Worm (Caenorhabditis elegans) whole organism, mixed stage, embryonic: ENCODE measurements around the gene Y38E10A.28.

Experiments used
- M03D4.4 ChIP-seq: sonication (generic microtip); optimal IDR thresholded peaks from 2 replicates; lab custom pipeline; 2017; ENCODE audit warnings: mild to moderate bottlenecking, missing genetic modification characterization, missing compliant biosample characterization
- bed-3 ChIP-seq: fragments of 200-800 bp; sonication (Bioruptor generic); optimal IDR thresholded peaks from 3 replicates; lab custom pipeline; 2018; ENCODE audit warnings: mild to moderate bottlenecking, missing genetic modification characterization, moderate library complexity, missing compliant biosample characterization
- blmp-1 ChIP-seq: fragments of 150-350 bp; optimal IDR thresholded peaks from 2 replicates; lab custom pipeline; 2014; ENCODE audit warnings: missing biosample characterization, missing genetic modification characterization
- ceh-39 ChIP-seq: fragments of 150-350 bp; optimal IDR thresholded peaks from 2 replicates; lab custom pipeline; 2014; ENCODE audit warnings: missing biosample characterization, missing genetic modification characterization
- ceh-43 ChIP-seq: fragments of 200-800 bp; sonication (Bioruptor generic); optimal IDR thresholded peaks from 2 replicates; lab custom pipeline; 2018; ENCODE audit warnings: mild to moderate bottlenecking, missing genetic modification characterization, moderate library complexity, missing compliant biosample characterization
- ceh-83 ChIP-seq: fragments of 200-800 bp; sonication (Bioruptor generic); optimal IDR thresholded peaks from 2 replicates; lab custom pipeline; 2018; ENCODE audit warnings: mild to moderate bottlenecking, missing genetic modification characterization, missing compliant biosample characterization
- ces-1 ChIP-seq: fragments of 150-350 bp; optimal IDR thresholded peaks from 2 replicates; lab custom pipeline; 2014; ENCODE audit warnings: missing biosample characterization, missing genetic modification reagents, missing genetic modification characterization
- elt-1 ChIP-seq: sonication (generic microtip); optimal IDR thresholded peaks from 2 replicates; lab custom pipeline; 2017; ENCODE audit warnings: missing genetic modification characterization, mild to moderate bottlenecking, missing compliant biosample characterization, antibody characterized with exemption, moderate library complexity, borderline replicate concordance; ENCODE audit not compliant: insufficient read depth
- elt-3 ChIP-seq: fragments of 150-350 bp; optimal IDR thresholded peaks from 2 replicates; lab custom pipeline; 2014; ENCODE audit warnings: missing biosample characterization, missing genetic modification characterization
- flh-1 ChIP-seq: fragments of 200-800 bp; sonication (Bioruptor generic); optimal IDR thresholded peaks from 2 replicates; lab custom pipeline; 2018; ENCODE audit warnings: mild to moderate bottlenecking, missing genetic modification characterization, moderate library complexity, missing compliant biosample characterization
- ham-2 ChIP-seq: fragments of 200-800 bp; sonication (Bioruptor generic); optimal IDR thresholded peaks from 2 replicates; lab custom pipeline; 2018; ENCODE audit warnings: mild to moderate bottlenecking, missing genetic modification characterization, missing compliant biosample characterization
- hlh-1 ChIP-seq: fragments of 150-350 bp; optimal IDR thresholded peaks from 2 replicates; lab custom pipeline; 2014; ENCODE audit warnings: missing biosample characterization, missing genetic modification reagents, missing genetic modification characterization
- lin-13 ChIP-seq: fragments of 150-350 bp; optimal IDR thresholded peaks from 2 replicates; lab custom pipeline; 2014; ENCODE audit warnings: missing biosample characterization, missing genetic modification characterization
- lin-32 ChIP-seq: fragments of 200-800 bp; sonication (Bioruptor generic); optimal IDR thresholded peaks from 2 replicates; lab custom pipeline; 2018; ENCODE audit warnings: mild to moderate bottlenecking, missing genetic modification characterization, missing compliant biosample characterization
- lsy-2 ChIP-seq: fragments of 150-350 bp; optimal IDR thresholded peaks from 2 replicates; lab custom pipeline; 2014; ENCODE audit warnings: missing biosample characterization, missing genetic modification characterization
- mab-5 ChIP-seq: fragments of 150-350 bp; optimal IDR thresholded peaks from 2 replicates; lab custom pipeline; 2014; ENCODE audit warnings: missing biosample characterization, missing genetic modification characterization
- mep-1 ChIP-seq: fragments of 150-350 bp; optimal IDR thresholded peaks from 2 replicates; lab custom pipeline; 2017; ENCODE audit warnings: missing biosample characterization, missing genetic modification reagents, missing genetic modification characterization, inconsistent platforms
- mls-2 ChIP-seq: sonication (generic microtip); optimal IDR thresholded peaks from 2 replicates; lab custom pipeline; 2016; ENCODE audit warnings: mild to moderate bottlenecking, missing genetic modification characterization, moderate library complexity, missing compliant biosample characterization
- nhr-28 ChIP-seq: fragments of 150-350 bp; optimal IDR thresholded peaks from 2 replicates; lab custom pipeline; 2014; ENCODE audit warnings: missing biosample characterization, missing genetic modification characterization
- nhr-76 ChIP-seq: sonication (generic microtip); optimal IDR thresholded peaks from 2 replicates; lab custom pipeline; 2017; ENCODE audit warnings: missing biosample characterization, missing genetic modification characterization
- pha-4 ChIP-seq: fragments of 150-350 bp; optimal IDR thresholded peaks from 2 replicates; lab custom pipeline; 2018; ENCODE audit warnings: missing biosample characterization, missing genetic modification reagents, missing genetic modification characterization
- snpc-4 ChIP-seq: fragments of 150-350 bp; optimal IDR thresholded peaks from 2 replicates; lab custom pipeline; 2014; ENCODE audit warnings: missing biosample characterization, missing genetic modification characterization
- tbx-8 ChIP-seq: fragments of 200-800 bp; sonication (Bioruptor generic); optimal IDR thresholded peaks from 2 replicates; lab custom pipeline; 2018; ENCODE audit warnings: mild to moderate bottlenecking, missing genetic modification characterization, moderate library complexity, missing compliant biosample characterization
- unc-120 ChIP-seq: sonication (generic microtip); optimal IDR thresholded peaks from 2 replicates; lab custom pipeline; 2017; ENCODE audit warnings: missing genetic modification characterization, missing compliant biosample characterization; ENCODE audit not compliant: poor library complexity, severe bottlenecking
- unc-39 ChIP-seq: fragments of 150-350 bp; optimal IDR thresholded peaks from 2 replicates; lab custom pipeline; 2014; ENCODE audit warnings: missing biosample characterization, missing genetic modification characterization
- unc-62 ChIP-seq: fragments of 150-350 bp; optimal IDR thresholded peaks from 2 replicates; lab custom pipeline; 2014; ENCODE audit warnings: missing biosample characterization, missing genetic modification reagents, missing genetic modification characterization
- zip-8 ChIP-seq: fragments of 150-350 bp; optimal IDR thresholded peaks from 2 replicates; lab custom pipeline; 2014; ENCODE audit warnings: missing biosample characterization, missing genetic modification characterization
- ztf-11 ChIP-seq: fragments of 150-350 bp; optimal IDR thresholded peaks from 2 replicates; lab custom pipeline; 2014; ENCODE audit warnings: missing biosample characterization, missing genetic modification characterization

The Y38E10A.28 gene

ce11 chrII:12629387-12629786, at the start of gene Y38E10A.28:
TSS of gene Y38E10A.28 (plus strand) at chrII:12629687.
- TF ChIP-seq elt-3 (tag; lab: Kevin White, UChicago) (no peak), lin-13 (tag; lab: Kevin White, UChicago) (no peak), lin-32 (GFP tag; lab: Kevin White, UChicago) (no peak), zip-8 (no peak), blmp-1 (tag; lab: Kevin White, UChicago) (no peak), lsy-2 (tag; lab: Kevin White, UChicago) (no peak), unc-120 (tag; lab: Kevin White, UChicago) (no peak), elt-1 (tag; lab: Kevin White, UChicago) (no peak), flh-1 (no peak), ceh-43 (GFP tag; lab: Kevin White, UChicago) (no peak), ceh-39 (tag; lab: Kevin White, UChicago) (no peak), ces-1 (no peak), pha-4 (no peak), ham-2 (GFP tag; lab: Kevin White, UChicago) (no peak), bed-3 (no peak)

- no peak for TF ChIP-seq mls-2 (tag; lab: Kevin White, UChicago)
- no peak for TF ChIP-seq ztf-11 (tag; lab: Kevin White, UChicago)
- TF ChIP-seq mab-5 (tag; lab: Kevin White, UChicago): no peak
- no peak for TF ChIP-seq tbx-8
- no peak for TF ChIP-seq pha-4
- TF ChIP-seq ces-1: no peak
Observed at ce11 chrII:12580952-12581351, 48.5 kb upstream of the Y38E10A.28 start, which contains the start of gene clec-4. TSS of gene clec-4 (minus strand) at chrII:12581113.

- no peak for TF ChIP-seq unc-62
- TF ChIP-seq lin-13 (tag; lab: Kevin White, UChicago): no peak
- no peak for TF ChIP-seq snpc-4 (tag; lab: Kevin White, UChicago)
- TF ChIP-seq ceh-39 (tag; lab: Kevin White, UChicago): peak; percentile 10
- TF ChIP-seq elt-3 (tag; lab: Kevin White, UChicago): no peak
- peak; percentile 61 for TF ChIP-seq mep-1 (tag; lab: Kevin White, UChicago)
- TF ChIP-seq unc-120 (tag; lab: Kevin White, UChicago): peak; percentile 5
- TF ChIP-seq lsy-2 (tag; lab: Kevin White, UChicago): peak; percentile 24
- no peak for TF ChIP-seq blmp-1 (tag; lab: Kevin White, UChicago)
- TF ChIP-seq mls-2 (tag; lab: Kevin White, UChicago): no peak
- TF ChIP-seq, all 35 proteins: peak for 4
Observed at ce11 chrII:12603667-12604621, 25.5 kb upstream of the Y38E10A.28 start, which contains the start of the genes ceh-100 and lips-15. TSS of gene ceh-100 (minus strand) at chrII:12603680. TSS of gene lips-15 (plus strand) at chrII:12604386.

- TF ChIP-seq mls-2 (tag; lab: Kevin White, UChicago) (no peak), nhr-76 (tag; lab: Kevin White, UChicago) (no peak), hlh-1 (no peak), zip-8 (no peak), mab-5 (tag; lab: Kevin White, UChicago) (no peak), ztf-11 (tag; lab: Kevin White, UChicago) (no peak), unc-62 (no peak)
Observed at ce11 chrII:12606108-12606507, 23.4 kb upstream of the Y38E10A.28 start.

- TF ChIP-seq flh-1: no peak
- TF ChIP-seq unc-39 (tag; lab: Kevin White, UChicago): no peak
- no peak for TF ChIP-seq mls-2 (tag; lab: Kevin White, UChicago)
- no peak for TF ChIP-seq nhr-28 (tag; lab: Kevin White, UChicago)
- no peak for TF ChIP-seq M03D4.4 (tag; lab: Kevin White, UChicago)
- TF ChIP-seq ceh-83 (GFP tag; lab: Kevin White, UChicago): no peak
- no peak for TF ChIP-seq mep-1 (tag; lab: Kevin White, UChicago)
- TF ChIP-seq pha-4: no peak
- TF ChIP-seq ztf-11 (tag; lab: Kevin White, UChicago): no peak
- TF ChIP-seq ham-2 (GFP tag; lab: Kevin White, UChicago): no peak
- no peak for TF ChIP-seq mab-5 (tag; lab: Kevin White, UChicago)
- no peak for TF ChIP-seq ceh-39 (tag; lab: Kevin White, UChicago)
Observed at ce11 chrII:12606900-12607299, 22.6 kb upstream of the Y38E10A.28 start, which contains the start of gene Y38E10A.8. TSS of gene Y38E10A.8 (plus strand) at chrII:12607200.
